Fruit fly (Drosophila melanogaster) whole organism, adult: Measurements from ENCODE around the gene Cpsf6.

Experiments used
- CG14711 ChIP-seq: fragments of 200-800 bp; sonication (Bioruptor generic); optimal IDR thresholded peaks from 2 replicates; lab custom pipeline; 2018; ENCODE audit warnings: missing biosample characterization, mild to moderate bottlenecking, missing genetic modification characterization, moderate library complexity
- CG1620 ChIP-seq: fragments of 200-800 bp; sonication (Bioruptor generic); optimal IDR thresholded peaks from 2 replicates; lab custom pipeline; 2016; ENCODE audit warnings: missing biosample characterization, missing genetic modification characterization
- CG33017 ChIP-seq: fragments of 200-800 bp; sonication (Bioruptor generic); optimal IDR thresholded peaks from 2 replicates; lab custom pipeline; 2018; ENCODE audit warnings: missing biosample characterization, mild to moderate bottlenecking, missing genetic modification characterization, moderate library complexity
- CG7045 ChIP-seq: fragments of 200-800 bp; sonication (Bioruptor generic); optimal IDR thresholded peaks from 2 replicates; lab custom pipeline; 2017; ENCODE audit warnings: missing biosample characterization, mild to moderate bottlenecking, missing genetic modification characterization
- Clk ChIP-seq: fragments of 200-800 bp; sonication (Bioruptor generic); optimal IDR thresholded peaks from 2 replicates; lab custom pipeline; 2017; ENCODE audit warnings: missing biosample characterization, missing genetic modification characterization
- Hr96 ChIP-seq: fragments of 200-800 bp; sonication (Bioruptor generic); optimal IDR thresholded peaks from 2 replicates; lab custom pipeline; 2016; ENCODE audit warnings: missing biosample characterization, missing genetic modification characterization
- Mnt ChIP-seq: fragments of 200-800 bp; sonication (Bioruptor generic); optimal IDR thresholded peaks from 2 replicates; lab custom pipeline; 2016; ENCODE audit warnings: missing biosample characterization, mild to moderate bottlenecking, missing genetic modification characterization
- bab1 ChIP-seq: fragments of 200-800 bp; sonication (Bioruptor generic); optimal IDR thresholded peaks from 3 replicates; lab custom pipeline; 2019; ENCODE audit warnings: missing biosample characterization, mild to moderate bottlenecking, missing genetic modification characterization, moderate library complexity
- cic ChIP-seq: fragments of 200-800 bp; sonication (Bioruptor generic); optimal IDR thresholded peaks from 2 replicates; lab custom pipeline; 2017; ENCODE audit warnings: missing biosample characterization, mild to moderate bottlenecking, missing genetic modification characterization, moderate library complexity
- cnc ChIP-seq, 2 experiments: fragments of >200 bp; optimal IDR thresholded peaks; 2 replicates each; lab custom pipeline; 2017
- kay ChIP-seq: fragments of 200-800 bp; sonication (Bioruptor generic); peaks from one replicate; lab custom pipeline; 2016; ENCODE audit warnings: missing biosample characterization, missing genetic modification characterization, borderline replicate concordance
- ovo ChIP-seq: fragments of 200-800 bp; sonication (Bioruptor generic); optimal IDR thresholded peaks from 2 replicates; lab custom pipeline; 2016; ENCODE audit warnings: missing biosample characterization, missing genetic modification characterization
- pad ChIP-seq: fragments of 200-800 bp; sonication (Bioruptor generic); optimal IDR thresholded peaks from 3 replicates; lab custom pipeline; 2017; ENCODE audit warnings: missing biosample characterization, missing genetic modification characterization, mild to moderate bottlenecking, moderate library complexity, missing genetic modification reagents

- TF ChIP-seq cic (GFP tag; lab: Kevin White, UChicago), result peak; percentile 54
- peak; percentile 66 for TF ChIP-seq CG7045 (GFP tag; lab: Kevin White, UChicago)
- TF ChIP-seq Mnt, result peak; percentile 32
- peak; percentile 44 for TF ChIP-seq CG33017
- no peak for TF ChIP-seq kay (GFP tag; lab: Kevin White, UChicago)
- TF ChIP-seq Hr96 (GFP tag; lab: Kevin White, UChicago), result no peak
- no peak for TF ChIP-seq cnc (optimal IDR thresholded peaks at IDR 0.05; lab: Kevin White, UChicago)
- peak; percentile 66 for TF ChIP-seq CG1620 (GFP tag; lab: Kevin White, UChicago)
- peak; percentile 100 for TF ChIP-seq pad (GFP tag; lab: Kevin White, UChicago)
- TF ChIP-seq Clk (GFP tag; lab: Kevin White, UChicago), result peak; percentile 60
- TF ChIP-seq CG14711 (tag; lab: Kevin White, UChicago), result peak; percentile 83
- peak; percentile 83 for TF ChIP-seq ovo (GFP tag; lab: Kevin White, UChicago)
- peak; percentile 84 for TF ChIP-seq bab1
Measured at dm6 chr3L:8299224-8300130, 15.8 kb downstream of the Cpsf6 start, which contains the start of the genes Arl5 and CG13671.
